Fruit fly (Drosophila melanogaster) ovary, adult (tissue): ENCODE data around the gene Sar1.

ENCODE experiments used
- CG17801 ChIP-seq: fragments of 200-800 bp; optimal IDR thresholded peaks from 2 replicates; lab custom pipeline; 2019; ENCODE audit warnings: missing biosample characterization, mild to moderate bottlenecking, missing genetic modification characterization, moderate library complexity; ENCODE audit not compliant: partially characterized antibody

The Sar1 gene

DNA sequence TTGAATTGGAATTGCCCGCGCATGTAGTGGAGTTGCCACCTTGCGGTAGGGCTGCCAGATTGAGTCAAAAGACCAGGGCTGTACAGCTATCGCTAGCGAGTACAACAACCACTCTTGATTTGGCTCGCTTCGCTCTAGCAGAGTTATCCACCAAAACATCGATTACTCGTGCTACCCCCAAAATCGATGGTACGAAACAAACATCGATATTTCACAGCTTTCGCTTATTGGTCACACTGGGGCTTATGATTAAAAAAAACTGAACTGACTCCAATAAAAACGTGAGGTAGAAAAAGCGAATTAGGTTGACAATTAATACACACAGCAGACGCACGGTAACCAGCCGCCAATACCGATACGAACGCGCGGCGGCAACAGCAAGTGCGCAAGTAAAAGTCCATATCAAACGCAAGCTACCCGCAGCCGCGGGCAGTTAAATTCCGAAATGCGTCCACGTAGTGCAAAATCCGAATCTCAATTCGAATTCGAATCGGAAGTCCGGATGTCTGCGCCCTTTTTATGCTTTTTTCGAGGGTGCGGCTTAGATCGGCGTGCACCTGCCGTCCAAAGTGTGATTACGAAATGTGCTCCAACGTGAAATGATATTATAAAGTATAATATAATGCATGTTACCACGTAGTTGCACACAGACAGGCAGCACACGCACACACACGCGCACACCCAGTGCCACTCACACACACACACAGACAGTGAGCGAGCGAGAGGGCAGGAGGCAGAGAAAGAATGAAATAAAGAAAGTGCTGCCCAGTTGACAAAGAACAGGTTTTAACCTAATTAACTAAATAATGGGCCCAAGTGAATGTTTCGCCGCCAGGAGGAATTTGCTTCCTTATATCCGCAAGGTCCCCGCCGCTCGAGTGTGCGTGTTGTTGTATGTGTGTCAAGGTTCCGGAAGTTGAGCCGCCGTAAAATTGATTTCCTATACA, at the start of gene Sar1:
Gene Sar1, plus strand, starts transcription at position 222 of the 947 bp plus-strand sequence.
- peak; percentile 14 for TF ChIP-seq CG17801 (GFP tag; lab: Kevin White, UChicago)

DNA sequence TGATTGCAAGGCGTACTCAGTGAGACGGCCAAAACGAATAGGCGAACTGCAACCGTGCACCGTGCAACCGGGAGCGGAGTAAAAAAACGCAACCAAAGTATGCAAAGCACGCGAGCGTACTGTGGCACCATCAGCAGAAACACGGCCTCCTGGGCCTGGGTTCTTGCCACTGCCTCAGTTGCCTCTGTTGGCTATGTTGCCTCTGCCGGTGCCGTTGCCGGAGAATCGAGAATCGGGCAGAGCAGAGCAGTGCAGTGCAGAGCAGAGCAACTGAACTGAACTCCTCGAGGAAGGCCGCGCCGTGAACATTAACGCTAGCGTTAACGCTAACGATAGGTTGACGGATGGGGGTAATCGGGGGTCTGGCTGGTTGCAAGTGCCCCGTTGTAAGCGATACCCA, 32.5 kb upstream of the Sar1 start, which contains the start of gene CG34377:
Gene CG34377, minus strand, starts transcription at position 101 of the 400 bp plus-strand sequence.
- no peak for TF ChIP-seq CG17801 (GFP tag; lab: Kevin White, UChicago)

DNA sequence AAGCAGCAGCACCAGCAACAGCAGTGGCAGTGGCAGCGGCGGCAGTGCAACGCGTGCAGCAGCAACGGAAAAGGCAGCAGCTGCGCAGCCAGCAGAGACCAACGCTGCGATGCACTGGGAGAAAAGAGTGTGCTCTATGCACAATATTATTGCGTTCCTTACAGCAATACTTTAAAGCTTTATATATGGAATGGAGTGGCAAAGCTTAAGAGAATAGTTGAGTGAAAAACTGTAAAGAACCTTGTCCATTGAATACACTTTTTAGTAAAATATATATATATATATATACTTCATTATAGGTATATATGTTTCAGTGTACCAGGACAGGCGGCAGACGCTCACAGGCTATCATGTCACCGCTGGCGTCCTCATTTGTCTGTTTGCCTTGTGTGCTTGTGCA, 31.7 kb upstream of the Sar1 start:
- no peak for TF ChIP-seq CG17801 (GFP tag; lab: Kevin White, UChicago)

DNA sequence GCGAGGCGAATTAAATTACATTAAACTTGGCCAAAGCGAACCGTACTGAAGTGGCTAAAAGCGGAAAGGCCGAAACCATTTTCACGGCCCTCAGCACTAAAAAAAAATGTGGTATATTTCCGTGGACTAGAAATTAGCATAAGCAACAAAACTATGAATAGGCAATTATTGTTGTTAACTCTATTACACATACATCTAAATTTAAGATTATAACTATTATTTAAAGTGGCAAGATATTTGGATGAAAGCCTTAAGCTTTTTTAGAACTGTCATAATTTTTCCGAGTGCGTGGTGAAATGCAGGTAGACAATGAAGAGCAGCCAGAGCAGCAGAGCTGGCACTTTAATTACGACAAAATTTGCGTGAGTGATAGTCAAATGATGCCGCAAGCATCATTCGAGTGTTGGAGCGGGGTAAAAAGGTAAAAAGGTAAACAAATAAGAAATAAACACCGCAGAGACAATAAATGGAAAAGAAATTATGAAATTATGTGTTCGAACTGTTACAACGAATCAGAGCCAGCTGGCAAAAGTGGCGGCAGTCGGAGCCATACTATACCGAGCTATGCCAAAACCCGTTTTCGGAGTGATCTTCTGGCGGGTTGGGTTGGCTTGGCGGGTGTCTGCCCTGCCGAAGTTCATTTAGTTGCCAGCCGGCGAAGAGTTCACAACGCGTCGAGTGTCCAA, 27.7 kb upstream of the Sar1 start, which contains the start of gene CG7080:
Gene CG7080, plus strand, starts transcription at position 636 of the 686 bp plus-strand sequence.
- no peak for TF ChIP-seq CG17801 (GFP tag; lab: Kevin White, UChicago)

DNA sequence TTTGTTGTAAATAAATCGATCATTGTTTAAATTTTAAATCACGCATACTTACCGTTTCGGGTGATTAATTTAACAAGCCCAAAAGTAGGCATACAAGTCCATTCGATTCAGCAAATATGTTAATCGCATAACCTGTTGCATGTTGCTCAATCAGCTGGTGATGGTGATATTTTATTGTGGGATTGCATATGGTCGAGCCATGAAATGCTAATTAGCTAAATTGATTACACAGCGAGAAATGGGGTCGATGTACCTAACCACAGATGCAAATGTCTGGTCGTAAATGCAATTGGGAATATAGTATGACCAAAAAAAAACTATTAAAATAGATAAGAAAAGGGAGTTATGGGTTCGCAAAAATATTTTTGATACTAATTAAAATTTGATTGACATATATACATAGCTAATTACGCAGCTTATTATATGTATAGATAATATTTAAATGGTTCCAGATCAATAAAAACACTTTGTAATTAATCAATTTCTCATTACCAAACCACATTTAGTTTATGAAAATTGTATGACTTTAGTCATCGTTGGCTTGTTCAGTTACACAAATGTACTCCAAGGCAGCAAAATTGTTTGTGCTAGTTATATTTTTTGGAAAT, 25.9 kb upstream of the Sar1 start, which contains the start of gene CG33721:
Gene CG33721, plus strand, starts transcription at position 558 of the 608 bp plus-strand sequence.
- no peak for TF ChIP-seq CG17801 (GFP tag; lab: Kevin White, UChicago)

DNA sequence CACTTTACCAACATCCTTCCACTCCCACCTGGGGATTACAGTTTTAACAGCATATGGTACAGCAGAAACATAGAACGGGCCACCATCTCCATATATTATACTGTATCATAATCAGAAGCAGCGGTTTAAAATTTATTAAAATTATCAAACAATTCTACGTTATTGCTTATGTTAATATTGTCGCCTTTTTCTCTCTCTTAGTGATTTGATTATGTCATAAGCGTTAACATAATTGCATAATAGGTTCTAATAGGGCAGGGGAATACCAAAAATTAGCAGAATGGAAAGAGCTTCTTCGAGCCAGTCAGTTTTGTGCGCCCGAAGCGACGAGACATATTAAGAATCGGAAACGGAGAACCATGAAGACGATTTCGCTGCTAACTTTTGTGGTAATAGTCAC, 24.8 kb upstream of the Sar1 start, which contains the start of gene CG13862:
Gene CG13862, plus strand, starts transcription at position 301 of the 400 bp plus-strand sequence.
- no peak for TF ChIP-seq CG17801 (GFP tag; lab: Kevin White, UChicago)

DNA sequence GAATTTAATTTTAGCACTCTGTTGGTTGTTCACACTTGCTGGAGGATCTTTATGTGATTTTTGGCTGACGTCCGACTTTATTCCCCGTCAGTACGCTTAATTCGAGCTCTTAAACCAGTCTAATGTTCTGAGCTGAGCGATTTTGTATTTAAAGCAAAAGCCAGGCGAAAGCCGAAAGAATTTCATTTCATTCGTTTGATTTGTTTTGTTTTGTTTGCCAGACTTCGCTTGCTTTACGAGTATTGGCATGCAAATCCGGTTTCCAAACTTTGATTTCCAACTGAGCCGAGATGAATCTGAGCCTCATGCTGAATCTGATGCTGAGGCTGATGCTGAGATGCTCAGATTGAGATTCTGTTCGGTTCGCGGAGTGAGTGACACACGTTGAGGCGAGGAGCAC, 22.4 kb upstream of the Sar1 start, which contains the start of gene CG5391:
Gene CG5391, minus strand, starts transcription at position 101 of the 400 bp plus-strand sequence.
- no peak for TF ChIP-seq CG17801 (GFP tag; lab: Kevin White, UChicago)

DNA sequence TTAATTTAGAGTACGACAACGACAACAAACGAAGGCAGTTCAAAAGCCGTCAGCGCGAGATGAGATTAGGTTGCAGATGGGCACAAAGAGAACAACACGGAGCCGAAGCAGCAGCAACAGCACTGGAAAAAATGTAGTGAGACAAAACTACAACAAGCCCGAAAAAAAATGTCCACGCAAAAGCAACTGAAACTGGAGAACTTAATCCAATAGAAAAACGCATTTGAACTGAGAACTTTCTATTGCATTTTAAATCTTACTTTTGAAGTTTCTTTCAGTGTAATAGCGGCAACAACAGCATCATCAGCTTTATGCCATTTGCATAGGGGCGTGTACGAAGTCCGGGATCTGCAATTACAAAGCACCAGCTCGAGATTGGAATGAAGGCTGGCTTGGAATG, 17.0 kb upstream of the Sar1 start:
- TF ChIP-seq CG17801 (GFP tag; lab: Kevin White, UChicago): no peak

DNA sequence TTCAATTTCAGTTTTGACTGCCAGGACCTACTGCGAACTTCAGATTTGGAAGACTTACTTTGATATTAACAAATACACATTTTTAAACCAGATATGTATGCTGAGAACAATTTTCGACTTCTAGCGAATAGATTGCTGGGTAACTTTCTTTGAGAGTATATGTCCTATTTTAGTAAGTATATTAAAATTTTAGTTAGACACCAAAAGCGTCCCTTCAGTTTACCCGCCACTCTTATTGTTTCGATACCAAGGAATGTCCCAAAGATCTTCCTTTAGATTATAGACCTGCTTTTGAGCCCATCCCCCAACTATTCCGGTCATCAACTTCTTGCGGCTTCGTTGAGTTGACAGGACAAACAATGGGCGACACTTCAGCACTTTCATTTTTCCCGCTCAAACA, 16.3 kb upstream of the Sar1 start, which contains the start of gene CG5388:
Gene CG5388, minus strand, starts transcription at position 101 of the 400 bp plus-strand sequence.
- no peak for TF ChIP-seq CG17801 (GFP tag; lab: Kevin White, UChicago)

DNA sequence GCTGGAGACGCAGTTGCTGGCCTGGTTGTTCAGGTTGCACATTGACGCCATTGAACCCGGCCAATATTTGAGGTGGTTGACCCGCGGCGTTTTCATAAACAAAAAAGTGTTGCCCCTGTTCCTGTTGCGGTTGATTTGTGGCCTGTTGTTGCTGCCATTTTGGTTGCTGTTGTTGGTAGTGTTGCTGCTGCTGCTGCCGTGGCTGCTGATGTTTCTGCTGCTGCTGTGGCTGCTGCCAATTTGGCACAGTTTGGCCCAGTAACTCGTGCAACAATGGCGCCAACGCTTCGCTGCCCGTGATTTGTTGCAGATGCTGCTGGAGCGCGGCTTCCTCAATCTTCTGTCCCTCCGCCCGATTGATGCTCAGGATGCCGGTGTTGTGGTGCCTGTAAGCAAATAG, 14.8 kb upstream of the Sar1 start:
- TF ChIP-seq CG17801 (GFP tag; lab: Kevin White, UChicago): no peak

DNA sequence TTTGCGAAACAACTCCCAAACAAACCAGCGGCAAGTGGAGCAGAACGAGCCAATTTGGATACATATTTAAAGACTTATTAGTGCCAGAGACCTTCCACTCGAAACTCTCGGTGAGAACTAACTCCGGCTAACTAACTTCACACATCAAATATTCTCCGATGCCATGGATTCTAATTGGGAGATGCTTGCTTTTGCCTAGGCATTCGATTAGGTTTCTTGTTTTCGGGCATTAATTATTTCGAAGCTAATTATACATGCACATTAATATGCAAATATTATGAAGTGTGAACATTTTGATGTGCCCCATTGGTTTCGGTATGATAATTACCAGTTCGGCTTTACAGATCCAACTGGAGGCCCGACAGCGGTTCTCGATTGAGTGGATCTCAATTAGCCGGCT, 14.3 kb upstream of the Sar1 start, which contains the start of gene CG5386:
Gene CG5386, minus strand, starts transcription at position 101 of the 400 bp plus-strand sequence.
- no peak for TF ChIP-seq CG17801 (GFP tag; lab: Kevin White, UChicago)

DNA sequence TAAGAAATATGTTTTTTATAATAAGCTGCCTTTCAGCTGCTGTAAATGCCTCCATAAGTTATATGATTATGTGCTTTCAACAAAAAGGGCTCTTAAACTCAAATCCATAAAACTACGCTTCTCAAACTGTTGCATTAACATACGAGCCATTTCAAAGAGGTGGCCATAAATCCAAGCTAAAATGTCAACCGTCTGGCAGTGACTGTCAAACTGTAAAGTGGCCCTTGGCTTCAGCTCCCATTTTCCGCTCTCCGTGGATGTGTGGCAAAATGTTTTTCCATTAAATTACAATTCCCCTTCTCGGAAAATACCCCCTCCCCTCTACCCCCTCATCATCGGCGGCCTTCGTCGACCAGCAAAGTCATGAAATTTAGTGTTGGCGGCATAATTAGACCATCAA, 13.8 kb upstream of the Sar1 start:
- TF ChIP-seq CG17801 (GFP tag; lab: Kevin White, UChicago): no peak

DNA sequence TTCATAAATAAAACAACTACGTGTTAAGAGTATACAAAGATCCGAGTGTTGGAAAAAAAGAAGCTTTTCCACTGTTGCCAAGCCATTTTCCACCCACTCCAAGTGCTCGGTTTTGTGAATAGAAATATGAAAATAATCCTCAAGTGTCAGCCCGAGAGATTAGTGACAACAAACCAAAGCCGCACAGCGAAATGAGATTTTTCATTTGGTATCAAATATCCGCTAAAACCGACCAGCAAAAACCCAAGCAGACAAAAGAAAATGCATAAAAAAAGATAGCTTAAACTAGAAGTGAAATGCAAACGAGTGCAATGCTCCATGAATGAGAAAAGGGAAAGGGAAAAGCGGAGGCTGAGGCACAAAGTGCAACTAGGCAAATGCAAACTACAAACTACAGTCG, 5.1 kb upstream of the Sar1 start, which contains the start of gene rdhB:
Gene rdhB, plus strand, starts transcription at position 301 of the 400 bp plus-strand sequence.
- no peak for TF ChIP-seq CG17801 (GFP tag; lab: Kevin White, UChicago)

DNA sequence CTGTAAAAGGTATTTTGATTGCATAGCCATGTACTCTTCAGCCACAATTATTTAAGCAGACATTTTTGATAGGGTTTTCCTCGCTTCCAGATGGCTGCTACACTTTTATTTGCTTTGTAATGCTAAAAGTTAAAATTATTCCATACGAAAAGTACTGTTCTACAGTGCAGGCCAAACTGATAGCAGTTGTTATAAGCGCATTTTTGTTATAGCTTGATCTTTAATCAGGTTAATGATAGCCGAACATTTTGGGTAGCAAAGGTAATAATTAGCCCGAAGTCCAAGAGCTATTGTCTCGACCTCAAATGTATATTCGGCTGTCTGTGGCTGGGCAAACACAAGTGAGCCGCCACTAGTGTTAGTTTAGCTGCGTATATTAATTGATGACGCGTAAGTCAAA, 1.5 kb downstream of the Sar1 start:
- TF ChIP-seq CG17801 (GFP tag; lab: Kevin White, UChicago): no peak
